Worm (Caenorhabditis elegans) whole organism, dauer: ENCODE data around the gene glb-27.

Experiments
- unc-62 ChIP-seq: sonication (generic microtip); optimal IDR thresholded peaks from 2 replicates; lab custom pipeline; 2017; ENCODE audit warnings: missing biosample characterization, missing genetic modification reagents, missing genetic modification characterization

glb-27 gene

DNA sequence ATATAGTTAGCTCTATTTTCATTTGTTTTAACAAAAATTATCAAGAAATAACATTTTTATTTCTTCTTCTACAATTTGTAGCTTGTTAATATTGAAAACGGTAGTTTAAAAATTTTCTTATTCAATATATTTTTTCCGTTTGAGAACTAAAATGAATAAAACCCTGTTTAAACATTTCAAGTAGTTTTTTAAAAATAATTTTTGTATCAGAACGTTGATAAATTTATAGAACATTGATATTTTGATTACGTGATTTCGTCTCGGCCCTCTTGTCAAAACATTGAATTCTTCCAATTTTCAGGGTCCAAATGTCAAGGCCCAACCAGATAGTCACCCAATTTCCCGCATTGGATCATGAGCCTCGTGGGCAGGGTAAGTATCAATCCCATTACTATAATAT lies 15.7 kb downstream of the glb-27 start, which contains the start of gene pqn-73:
pqn-73 (plus strand) TSS at position 301 of the 400 bp plus-strand sequence.
- TF ChIP-seq unc-62 (GFP tag; lab: Kevin White, UChicago), result no peak

DNA sequence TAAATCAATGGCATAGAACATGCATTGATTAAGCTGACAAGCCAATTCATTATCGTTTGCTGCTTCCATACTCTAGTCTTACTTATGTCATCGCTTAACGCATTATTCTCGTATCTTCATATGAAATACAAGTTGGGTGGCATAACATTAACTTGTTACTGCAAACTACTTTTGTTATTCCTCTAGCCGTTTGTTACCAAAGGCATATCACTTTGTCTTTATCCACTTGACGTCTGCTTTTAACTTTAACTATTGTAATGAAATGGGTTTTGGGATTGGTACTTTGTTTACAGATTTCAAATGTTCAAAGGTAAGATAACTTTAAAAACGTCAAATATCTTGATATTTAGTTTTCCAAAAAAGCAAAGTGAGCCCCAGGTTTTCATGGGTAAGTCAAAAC lies 20.0 kb downstream of the glb-27 start, which contains the start of gene W01C9.2:
W01C9.2 (plus strand) TSS at position 301 of the 400 bp plus-strand sequence.
- no peak for TF ChIP-seq unc-62 (GFP tag; lab: Kevin White, UChicago)

DNA sequence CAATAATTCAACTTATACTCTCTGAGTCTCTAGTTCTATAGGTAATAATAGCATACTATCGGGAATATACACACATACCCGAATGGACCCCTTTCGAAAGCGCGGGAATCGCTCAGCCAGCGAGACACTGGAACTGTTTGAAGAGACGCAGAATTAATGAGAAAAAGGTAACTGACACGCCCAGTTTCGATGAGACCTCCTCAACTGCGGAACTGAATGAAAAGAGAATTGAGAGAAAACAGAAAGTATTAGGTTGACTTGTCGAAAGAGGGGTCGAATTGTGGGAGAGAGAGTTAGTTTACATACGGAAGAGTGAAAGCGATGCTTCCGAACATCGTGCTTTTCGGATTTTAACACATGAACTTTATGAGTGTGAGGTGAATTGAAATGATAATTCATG lies 24.1 kb downstream of the glb-27 start:
- TF ChIP-seq unc-62 (GFP tag; lab: Kevin White, UChicago), result no peak

DNA sequence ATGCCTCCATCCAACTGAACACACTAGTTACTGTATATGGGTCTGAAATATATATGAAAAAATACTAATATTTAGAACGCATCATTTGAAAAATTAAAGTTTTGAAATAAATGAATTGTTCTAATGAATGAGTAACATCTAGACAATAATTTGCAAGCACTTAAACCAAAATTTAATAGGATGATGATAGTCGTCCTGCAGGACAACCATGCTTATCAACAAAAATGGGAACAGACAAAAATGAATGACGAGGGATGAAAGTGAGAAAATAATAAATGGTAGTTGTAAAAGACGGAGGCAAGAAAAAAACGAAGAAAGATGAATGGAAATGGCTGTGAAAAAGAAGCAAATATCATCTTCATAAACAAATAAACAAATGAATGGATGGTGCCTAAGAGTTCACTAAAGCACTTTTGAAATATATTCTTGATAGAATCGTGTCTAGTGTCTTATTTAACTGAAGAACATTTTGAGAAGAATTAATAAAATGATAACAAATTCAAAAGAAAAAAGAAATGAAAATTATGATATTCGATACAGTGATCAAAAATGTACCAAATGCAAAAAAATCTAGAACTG lies 24.8 kb downstream of the glb-27 start, which contains the start of gene gldi-7:
gldi-7 (minus strand) TSS at position 42 of the 579 bp plus-strand sequence.
- TF ChIP-seq unc-62 (GFP tag; lab: Kevin White, UChicago), result no peak

ce11 chrII:8529176-8529698 lies 26.8 kb downstream of the glb-27 start:
- no peak for TF ChIP-seq unc-62 (GFP tag; lab: Kevin White, UChicago)

ce11 chrII:8525133-8525736 lies 30.8 kb downstream of the glb-27 start, which contains the start of the genes prp-9 and mrps-18B:
Gene prp-9 (minus strand): TSS chrII:8525396.
Gene mrps-18B (plus strand): TSS chrII:8525681.
- TF ChIP-seq unc-62 (GFP tag; lab: Kevin White, UChicago), result no peak

DNA sequence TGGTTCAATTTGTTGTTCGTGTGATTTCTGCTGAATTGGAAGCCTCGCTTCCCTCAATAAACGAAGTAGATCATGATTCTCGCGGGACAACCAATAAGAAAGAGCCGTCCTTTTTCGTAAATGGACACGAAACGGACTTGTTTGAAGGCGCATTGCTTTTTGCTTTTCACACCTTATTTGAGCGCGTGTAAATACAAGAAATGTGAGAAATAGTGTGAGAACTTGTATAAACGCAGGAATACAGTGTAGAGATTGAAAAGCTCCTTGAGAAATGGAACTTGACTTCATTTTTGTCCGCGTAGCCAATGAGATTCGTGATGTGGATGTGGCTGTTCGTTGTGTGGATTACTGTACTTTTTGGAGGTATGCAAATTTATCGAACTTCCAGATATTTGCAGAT lies 35.4 kb downstream of the glb-27 start, which contains the start of gene cht-2:
cht-2 (plus strand) TSS at position 301 of the 400 bp plus-strand sequence.
- TF ChIP-seq unc-62 (GFP tag; lab: Kevin White, UChicago), result no peak

- TF ChIP-seq unc-62 (GFP tag; lab: Kevin White, UChicago), result no peak
These were observed 37.9 kb downstream of the glb-27 start, which contains the start of gene T13H5.8 for ce11 chrII:8518210-8518609. Gene T13H5.8 (plus strand): TSS chrII:8518510.

ce11 chrII:8516783-8517182 lies 39.3 kb downstream of the glb-27 start, which contains the start of gene rnh-2:
Gene rnh-2 (plus strand): TSS chrII:8517150.
- no peak for TF ChIP-seq unc-62 (GFP tag; lab: Kevin White, UChicago)

DNA sequence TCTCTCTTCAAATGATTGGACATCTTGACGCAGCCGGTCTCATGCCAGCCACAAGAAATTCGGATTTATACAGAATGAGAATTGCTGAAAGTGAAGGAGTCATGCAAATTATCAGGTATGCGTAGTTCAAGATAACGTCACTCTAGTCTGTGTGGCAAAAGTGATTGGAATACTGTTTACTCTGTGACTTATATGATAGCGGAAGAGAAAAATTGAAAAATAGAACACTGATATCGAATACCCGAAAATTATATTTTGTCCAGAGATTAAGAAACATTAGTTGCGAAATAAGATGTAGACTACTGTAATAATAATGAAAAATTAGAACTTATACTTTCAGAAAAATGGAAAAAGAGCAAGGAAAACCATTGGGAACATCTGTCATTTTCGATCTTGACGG lies 40.5 kb downstream of the glb-27 start:
- TF ChIP-seq unc-62 (GFP tag; lab: Kevin White, UChicago), result no peak

- TF ChIP-seq unc-62 (GFP tag; lab: Kevin White, UChicago), result no peak
These were observed 41.3 kb downstream of the glb-27 start, which contains the start of gene ctg-2 for ce11 chrII:8514729-8515128. Gene ctg-2 (plus strand): TSS chrII:8515054.

- TF ChIP-seq unc-62 (GFP tag; lab: Kevin White, UChicago), result no peak
These were observed 47.1 kb downstream of the glb-27 start, which contains the start of gene T13H5.1 for ce11 chrII:8508956-8509355. Gene T13H5.1 (minus strand): TSS chrII:8509056.

DNA sequence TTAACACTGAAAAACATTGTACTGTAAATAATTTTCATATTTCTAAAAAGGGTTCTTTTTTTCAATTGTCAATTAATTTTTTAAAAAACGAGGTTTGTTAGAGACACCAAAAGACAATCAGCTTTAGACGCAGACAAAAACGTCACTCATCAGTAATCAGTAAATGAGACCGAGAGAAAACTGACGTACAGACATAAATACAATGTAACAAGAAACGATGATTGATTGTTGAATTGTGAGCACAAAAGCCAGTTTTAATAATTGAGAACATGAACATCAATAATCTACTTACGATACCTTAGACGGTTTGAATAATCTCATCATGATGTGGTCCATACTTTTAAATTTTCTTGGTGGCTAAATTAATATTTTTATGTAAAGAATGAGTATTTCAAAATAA lies 49.3 kb downstream of the glb-27 start:
- TF ChIP-seq unc-62 (GFP tag; lab: Kevin White, UChicago), result no peak

- no peak for TF ChIP-seq unc-62 (GFP tag; lab: Kevin White, UChicago)
These were observed 51.9 kb downstream of the glb-27 start for ce11 chrII:8504074-8504724.

DNA sequence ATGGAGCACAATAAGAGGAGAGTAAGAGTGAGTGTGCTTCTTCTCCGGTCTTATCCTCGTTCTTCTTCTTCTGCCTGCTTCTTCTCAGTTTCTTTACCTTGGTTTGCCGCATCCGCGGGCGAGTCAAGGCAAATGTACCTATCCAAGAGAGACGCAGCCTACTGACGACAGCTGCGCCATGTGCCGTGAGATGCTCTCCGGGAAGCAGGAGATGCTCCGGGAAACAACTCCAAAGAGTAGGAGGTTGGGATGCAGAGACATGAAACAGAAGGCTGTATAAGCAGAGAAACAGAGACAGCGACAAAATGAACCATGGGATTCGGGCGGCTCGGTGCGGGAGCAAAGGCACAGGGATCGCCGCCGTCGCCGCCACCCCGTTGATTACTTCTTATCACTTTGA lies 57.0 kb downstream of the glb-27 start:
- no peak for TF ChIP-seq unc-62 (GFP tag; lab: Kevin White, UChicago)

- TF ChIP-seq unc-62 (GFP tag; lab: Kevin White, UChicago), result no peak
These were observed 57.9 kb downstream of the glb-27 start for ce11 chrII:8498173-8498572.
